Worm (Caenorhabditis elegans) whole organism, late embryonic: ENCODE results near the gene Y57G7A.2.

ENCODE experiments used
- C38D4.7 ChIP-seq: fragments of 200-800 bp; sonication (Bioruptor generic); optimal IDR thresholded peaks from 2 replicates; lab custom pipeline; 2018; ENCODE audit warnings: mild to moderate bottlenecking, missing genetic modification characterization, moderate library complexity, missing compliant biosample characterization
- F13H6.1 ChIP-seq: sonication (generic microtip); optimal IDR thresholded peaks from 2 replicates; lab custom pipeline; 2016; ENCODE audit warnings: missing genetic modification characterization, missing compliant biosample characterization
- K09A11.1 ChIP-seq: sonication (generic microtip); optimal IDR thresholded peaks from 2 replicates; lab custom pipeline; 2017; ENCODE audit warnings: antibody characterized with exemption, mild to moderate bottlenecking, missing genetic modification characterization, missing compliant biosample characterization; ENCODE audit not compliant: insufficient read depth
- T23F11.4 ChIP-seq: fragments of 200-800 bp; sonication (Bioruptor generic); optimal IDR thresholded peaks from 2 replicates; lab custom pipeline; 2018; ENCODE audit warnings: mild to moderate bottlenecking, missing genetic modification characterization, missing compliant biosample characterization
- ceh-14 ChIP-seq: sonication (generic microtip); optimal IDR thresholded peaks from 2 replicates; lab custom pipeline; 2016; ENCODE audit warnings: missing genotype, missing genetic modification characterization, missing compliant biosample characterization
- ceh-18 ChIP-seq: sonication (generic microtip); optimal IDR thresholded peaks from 2 replicates; lab custom pipeline; 2016; ENCODE audit warnings: missing genetic modification characterization, missing compliant biosample characterization
- ceh-22 ChIP-seq: sonication (generic microtip); optimal IDR thresholded peaks from 2 replicates; lab custom pipeline; 2017; ENCODE audit warnings: missing biosample characterization, missing genetic modification characterization
- ceh-24 ChIP-seq: sonication (generic microtip); optimal IDR thresholded peaks from 2 replicates; lab custom pipeline; 2016; ENCODE audit warnings: mild to moderate bottlenecking, missing genetic modification characterization, missing compliant biosample characterization
- ceh-34 ChIP-seq: sonication (generic microtip); optimal IDR thresholded peaks from 2 replicates; lab custom pipeline; 2016; ENCODE audit warnings: mild to moderate bottlenecking, missing genetic modification characterization, missing compliant biosample characterization
- ceh-45 ChIP-seq: fragments of 200-800 bp; sonication (Bioruptor generic); IDR thresholded peaks from 2 replicates; pipeline ENCODE4 v1.3.6; 2022; ENCODE audit warnings: missing genetic modification reagents, missing genetic modification characterization, missing compliant biosample characterization
- ceh-48 ChIP-seq: sonication (generic microtip); optimal IDR thresholded peaks from 2 replicates; lab custom pipeline; 2016; ENCODE audit warnings: missing genetic modification characterization, inconsistent platforms, missing compliant biosample characterization
- ceh-6 ChIP-seq: fragments of 200-800 bp; sonication (Bioruptor generic); optimal IDR thresholded peaks from 2 replicates; lab custom pipeline; 2018; ENCODE audit warnings: mild to moderate bottlenecking, missing genetic modification characterization, missing compliant biosample characterization
- ceh-9 ChIP-seq: sonication (generic microtip); optimal IDR thresholded peaks from 2 replicates; lab custom pipeline; 2016; ENCODE audit warnings: mild to moderate bottlenecking, missing genetic modification characterization, inconsistent platforms, missing compliant biosample characterization
- dmd-4 ChIP-seq: sonication (generic microtip); optimal IDR thresholded peaks from 2 replicates; lab custom pipeline; 2016; ENCODE audit warnings: borderline replicate concordance, missing genetic modification characterization, missing compliant biosample characterization
- elt-2 ChIP-seq: sonication (generic microtip); optimal IDR thresholded peaks from 2 replicates; lab custom pipeline; 2016; ENCODE audit warnings: missing genetic modification reagents, missing genetic modification characterization, missing compliant biosample characterization
- elt-4 ChIP-seq: sonication (generic microtip); optimal IDR thresholded peaks from 2 replicates; lab custom pipeline; 2016; ENCODE audit warnings: missing genetic modification characterization, missing compliant biosample characterization
- fkh-6 ChIP-seq: sonication (generic microtip); optimal IDR thresholded peaks from 2 replicates; lab custom pipeline; 2016; ENCODE audit warnings: missing genetic modification characterization, missing compliant biosample characterization
- gmeb-2 ChIP-seq: sonication (generic microtip); optimal IDR thresholded peaks from 2 replicates; lab custom pipeline; 2016; ENCODE audit warnings: missing genetic modification characterization, inconsistent platforms, missing compliant biosample characterization
- hlh-13 ChIP-seq: fragments of 200-800 bp; sonication (Bioruptor generic); optimal IDR thresholded peaks from 2 replicates; lab custom pipeline; 2018; ENCODE audit warnings: mild to moderate bottlenecking, missing genetic modification characterization, missing compliant biosample characterization
- hlh-15 ChIP-seq: sonication (generic microtip); optimal IDR thresholded peaks from 2 replicates; lab custom pipeline; 2016; ENCODE audit warnings: missing genetic modification characterization, missing compliant biosample characterization
- hlh-30 ChIP-seq: sonication (generic microtip); optimal IDR thresholded peaks from 2 replicates; lab custom pipeline; 2017; ENCODE audit warnings: antibody characterized with exemption, missing genetic modification characterization, missing compliant biosample characterization; ENCODE audit not compliant: insufficient read depth
- hlh-6 ChIP-seq: sonication (generic microtip); optimal IDR thresholded peaks from 2 replicates; lab custom pipeline; 2016; ENCODE audit warnings: missing genotype, missing genetic modification characterization, missing compliant biosample characterization
- hlh-8 ChIP-seq: sonication (generic microtip); optimal IDR thresholded peaks from 2 replicates; lab custom pipeline; 2016; ENCODE audit warnings: missing genotype, missing genetic modification characterization, missing compliant biosample characterization
- lin-11 ChIP-seq: fragments of 200-800 bp; sonication (Bioruptor generic); optimal IDR thresholded peaks from 2 replicates; lab custom pipeline; 2018; ENCODE audit warnings: mild to moderate bottlenecking, missing genetic modification characterization, missing compliant biosample characterization
- mec-3 ChIP-seq: sonication (generic microtip); optimal IDR thresholded peaks from 2 replicates; lab custom pipeline; 2016; ENCODE audit warnings: borderline replicate concordance, missing genetic modification characterization, missing compliant biosample characterization
- nfya-1 ChIP-seq: sonication (generic microtip); optimal IDR thresholded peaks from 2 replicates; lab custom pipeline; 2017; ENCODE audit warnings: missing genetic modification characterization, mild to moderate bottlenecking, missing compliant biosample characterization, antibody characterized with exemption, moderate library complexity
- nhr-232 ChIP-seq: sonication (generic microtip); optimal IDR thresholded peaks from 2 replicates; lab custom pipeline; 2016; ENCODE audit warnings: missing genetic modification characterization, missing compliant biosample characterization
- npax-4 ChIP-seq: sonication (generic microtip); optimal IDR thresholded peaks from 2 replicates; lab custom pipeline; 2016; ENCODE audit warnings: missing genetic modification characterization, missing compliant biosample characterization
- odd-2 ChIP-seq: sonication (generic microtip); optimal IDR thresholded peaks from 2 replicates; lab custom pipeline; 2017; ENCODE audit warnings: antibody characterized with exemption, mild to moderate bottlenecking, missing genetic modification characterization, missing compliant biosample characterization
- pag-3 ChIP-seq: sonication (generic microtip); optimal IDR thresholded peaks from 2 replicates; lab custom pipeline; 2016; ENCODE audit warnings: missing compliant biosample characterization, missing genetic modification characterization, borderline replicate concordance
- pha-2 ChIP-seq: sonication (generic microtip); optimal IDR thresholded peaks from 2 replicates; lab custom pipeline; 2017; ENCODE audit warnings: mild to moderate bottlenecking, missing genetic modification characterization, missing compliant biosample characterization
- pros-1 ChIP-seq: fragments of 150-350 bp; optimal IDR thresholded peaks from 2 replicates; lab custom pipeline; 2014; ENCODE audit warnings: missing biosample characterization, missing genetic modification reagents, missing genetic modification characterization
- sdc-2 ChIP-seq: sonication (generic microtip); optimal IDR thresholded peaks from 2 replicates; lab custom pipeline; 2016; ENCODE audit warnings: missing genotype, missing genetic modification characterization, missing compliant biosample characterization
- sox-2 ChIP-seq: fragments of 200-800 bp; sonication (Bioruptor generic); IDR thresholded peaks from 2 replicates; pipeline ENCODE4 v1.3.6; 2022; ENCODE audit warnings: missing genetic modification reagents, missing genetic modification characterization, missing compliant biosample characterization
- syd-9 ChIP-seq: sonication (generic microtip); optimal IDR thresholded peaks from 2 replicates; lab custom pipeline; 2016; ENCODE audit warnings: mild to moderate bottlenecking, missing genetic modification characterization, moderate library complexity, missing compliant biosample characterization
- tbx-7 ChIP-seq: sonication (generic microtip); optimal IDR thresholded peaks from 2 replicates; lab custom pipeline; 2016; ENCODE audit warnings: missing genotype, missing genetic modification characterization, missing compliant biosample characterization
- ttx-3 ChIP-seq: sonication (generic microtip); optimal IDR thresholded peaks from 2 replicates; lab custom pipeline; 2016; ENCODE audit warnings: missing genetic modification reagents, missing genetic modification characterization, missing compliant biosample characterization
- unc-3 ChIP-seq, 2 experiments: fragments of 200-800 bp in 1 of 2; sonication (Bioruptor generic) in 1 of 2; sonication (generic microtip) in 1 of 2; conservative IDR thresholded peaks in 1 of 2; optimal IDR thresholded peaks in 1 of 2; 2 replicates each; pipeline versions ENCODE4 v1.3.6 to Lab custom; 2016 to 2022; ENCODE audit warnings: missing compliant biosample characterization in 2 of 2, missing genetic modification characterization in 2 of 2, missing genetic modification reagents in 1 of 2
- unc-86 ChIP-seq: sonication (generic microtip); optimal IDR thresholded peaks from 2 replicates; lab custom pipeline; 2016; ENCODE audit warnings: missing genetic modification characterization, missing compliant biosample characterization
- zip-5 ChIP-seq: sonication (generic microtip); optimal IDR thresholded peaks from 2 replicates; lab custom pipeline; 2016; ENCODE audit warnings: missing genetic modification characterization, missing compliant biosample characterization

The Y57G7A.2 gene

DNA sequence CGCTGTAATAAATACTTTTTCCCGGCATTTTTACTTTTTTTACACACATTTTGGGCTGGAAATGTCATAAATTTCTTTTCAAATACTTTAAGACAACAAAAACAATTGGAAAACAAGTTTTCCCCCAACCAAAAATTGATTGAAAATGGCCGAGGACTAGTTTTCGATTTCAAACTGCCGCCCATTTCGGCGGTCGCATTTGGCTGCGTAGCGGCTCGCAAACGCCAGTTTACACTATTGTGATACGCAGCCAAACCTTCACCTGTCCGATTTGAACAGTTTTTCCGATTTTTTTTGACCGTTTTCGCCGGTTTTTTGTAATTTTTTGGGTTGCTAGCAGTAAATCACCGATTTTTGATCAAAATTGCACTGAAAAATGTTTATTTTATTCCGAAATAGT lies 24.5 kb downstream of the Y57G7A.2 start (continued):
- 0 out of 2 replicates have a peak, but pooled peaks have one; percentile 35 for TF ChIP-seq ceh-45 (GFP tag; lab: Robert Waterston, UW)
- no peak for TF ChIP-seq hlh-13 (GFP tag; lab: Kevin White, UChicago)
- TF ChIP-seq hlh-15 (tag; lab: Kevin White, UChicago): peak; percentile 13
- peak; percentile 60 for TF ChIP-seq elt-2 (tag; lab: Kevin White, UChicago)
- TF ChIP-seq odd-2 (tag; lab: Kevin White, UChicago): peak; percentile 15
- TF ChIP-seq fkh-6 (tag; lab: Kevin White, UChicago): no peak
- TF ChIP-seq nhr-232 (tag; lab: Kevin White, UChicago): no peak
- peak; percentile 93 for TF ChIP-seq ceh-34 (tag; lab: Kevin White, UChicago)
- peak; percentile 7; the same call in 1 of the 2 replicates for TF ChIP-seq sox-2 (GFP tag; lab: Robert Waterston, UW)
- TF ChIP-seq ceh-9 (tag; lab: Kevin White, UChicago): peak; percentile 4
- TF ChIP-seq T23F11.4 (GFP tag; lab: Kevin White, UChicago): peak; percentile 24
- TF ChIP-seq hlh-8 (tag; lab: Kevin White, UChicago): no peak
- TF ChIP-seq ceh-24 (tag; lab: Kevin White, UChicago): no peak
- TF ChIP-seq pha-2: peak; percentile 60
- TF ChIP-seq ceh-14 (tag; lab: Kevin White, UChicago): peak; percentile 73
- peak; percentile 93 for TF ChIP-seq nfya-1 (tag; lab: Kevin White, UChicago)
- peak; percentile 91 for TF ChIP-seq ceh-18 (tag; lab: Kevin White, UChicago)
- TF ChIP-seq C38D4.7: peak; percentile 58
- TF ChIP-seq ceh-22 (tag; lab: Kevin White, UChicago): no peak
- peak; percentile 78 for TF ChIP-seq F13H6.1 (tag; lab: Kevin White, UChicago)
- peak; percentile 61 for TF ChIP-seq syd-9 (tag; lab: Kevin White, UChicago)
- peak; percentile 13 for TF ChIP-seq pros-1 (tag; lab: Kevin White, UChicago)
- no peak for TF ChIP-seq pag-3
- TF ChIP-seq unc-86 (tag; lab: Kevin White, UChicago): peak; percentile 81
- TF ChIP-seq ceh-6 (GFP tag; lab: Kevin White, UChicago): peak; percentile 53
- peak; percentile 13 for TF ChIP-seq hlh-6 (tag; lab: Kevin White, UChicago)
- TF ChIP-seq zip-5: no peak
- no peak for TF ChIP-seq elt-4 (tag; lab: Kevin White, UChicago)
- TF ChIP-seq dmd-4 (tag; lab: Kevin White, UChicago): no peak
- peak; percentile 24 for TF ChIP-seq K09A11.1 (tag; lab: Kevin White, UChicago)
- TF ChIP-seq tbx-7 (tag; lab: Kevin White, UChicago): no peak
- no peak for TF ChIP-seq unc-3 (GFP tag; conservative IDR thresholded peaks at IDR 0.05; lab: Robert Waterston, UW)
- no peak for TF ChIP-seq unc-3 (tag; optimal IDR thresholded peaks at IDR 0.05; lab: Kevin White, UChicago)
- no peak for TF ChIP-seq mec-3 (tag; lab: Kevin White, UChicago)

DNA sequence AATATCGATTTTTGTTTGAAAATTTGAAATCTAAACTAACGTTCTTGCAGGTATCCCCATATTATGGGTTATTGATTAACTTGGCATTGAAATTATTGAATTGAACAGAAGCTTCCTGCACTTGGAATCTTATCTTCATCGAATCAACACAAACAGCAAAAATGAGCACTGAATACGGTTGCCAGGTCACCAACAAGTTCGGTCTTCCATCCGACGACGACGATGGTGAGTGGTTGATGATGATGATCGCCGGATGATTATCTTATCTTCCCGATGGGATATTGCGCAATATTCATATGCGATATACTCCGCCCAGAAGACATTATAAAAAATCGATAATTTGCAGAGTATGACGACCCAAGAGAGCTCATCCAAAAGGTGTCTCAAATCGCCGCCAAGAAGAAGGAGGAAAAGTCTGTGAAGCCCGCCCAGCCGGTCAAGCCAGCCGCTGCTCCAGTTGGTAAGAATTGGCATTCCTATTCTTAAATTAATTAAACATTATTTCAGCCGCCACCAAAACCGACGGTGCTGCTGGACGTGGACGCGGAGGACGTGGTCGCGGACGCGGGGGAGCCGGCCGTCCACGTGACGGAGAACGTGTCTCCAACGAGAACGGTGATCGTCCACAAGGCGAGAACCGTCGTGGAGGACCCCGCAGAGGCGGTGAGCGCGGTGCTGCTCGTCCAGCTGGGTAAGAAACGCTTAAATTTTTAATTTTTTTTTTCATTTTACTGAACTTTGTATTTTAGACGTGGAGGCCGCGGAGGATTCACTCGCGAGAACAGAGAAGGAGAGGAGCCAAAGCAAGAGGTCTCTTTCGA lies 25.3 kb downstream of the Y57G7A.2 start, which contains the start of gene vig-1:
Gene vig-1, plus strand, starts transcription at position 51 of the 821 bp plus-strand sequence.
- no peak for TF ChIP-seq hlh-30 (tag; lab: Kevin White, UChicago)
- TF ChIP-seq sdc-2 (tag; lab: Kevin White, UChicago): no peak
- TF ChIP-seq lin-11 (tag; lab: Kevin White, UChicago): no peak
- peak; percentile 29 for TF ChIP-seq elt-2 (tag; lab: Kevin White, UChicago)
- TF ChIP-seq sox-2 (GFP tag; lab: Robert Waterston, UW): no peak
- no peak for TF ChIP-seq gmeb-2
- no peak for TF ChIP-seq ceh-34 (tag; lab: Kevin White, UChicago)
- no peak for TF ChIP-seq zip-5
- peak; percentile 0 for TF ChIP-seq ceh-48 (tag; lab: Kevin White, UChicago)
- TF ChIP-seq ttx-3 (tag; lab: Kevin White, UChicago): no peak
- no peak for TF ChIP-seq npax-4 (tag; lab: Kevin White, UChicago)
